Fruit fly (Drosophila melanogaster): ENCODE measurements around the gene crp.

Gene crp

DNA sequence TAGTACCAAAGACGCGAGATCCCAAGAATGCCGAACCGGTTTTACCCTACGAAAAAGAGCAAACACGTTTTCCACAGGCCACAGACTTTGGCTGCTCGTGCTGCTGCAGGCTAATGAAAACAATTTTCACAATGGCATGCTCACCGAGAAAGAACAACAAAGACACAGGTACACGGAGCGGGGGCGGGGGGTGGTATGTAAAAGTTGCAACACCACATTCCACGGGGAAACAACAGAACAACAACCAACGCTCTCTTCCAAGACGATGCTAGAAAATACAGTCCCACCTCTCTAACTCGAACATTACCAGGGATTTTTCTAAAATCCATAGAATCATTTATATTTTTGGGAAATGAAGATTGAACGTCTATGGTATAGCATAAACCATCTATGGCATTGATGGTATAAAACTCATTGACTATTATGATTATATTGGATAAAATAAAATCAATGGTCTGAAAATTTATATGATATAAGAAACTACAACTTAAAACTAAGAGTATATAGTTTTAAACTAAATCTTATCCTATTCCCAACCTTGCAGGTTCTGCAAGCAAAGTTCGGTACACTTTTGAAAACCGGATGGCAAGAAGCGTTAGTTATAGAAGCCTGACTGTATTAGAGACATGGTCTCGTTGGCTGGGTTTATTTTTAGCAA lies 6.0 kb downstream of the crp start (continued):
- TF ChIP-seq Adf1 (GFP tag; IDR thresholded peaks at IDR 0.05) = no peak
- TF ChIP-seq Lpt (GFP tag; optimal IDR thresholded peaks at IDR 0.05) = peak; percentile 89
- no peak for TF ChIP-seq Pdp1 (GFP tag; optimal IDR thresholded peaks at IDR 0.05)
- TF ChIP-seq jing (GFP tag; optimal IDR thresholded peaks at IDR 0.05) = no peak
- TF ChIP-seq amos (GFP tag; IDR thresholded peaks at IDR 0.05; ENCODE audit: partially characterized antibody) = no peak
- TF ChIP-seq ro (GFP tag; IDR thresholded peaks at IDR 0.05) = no peak

DNA sequence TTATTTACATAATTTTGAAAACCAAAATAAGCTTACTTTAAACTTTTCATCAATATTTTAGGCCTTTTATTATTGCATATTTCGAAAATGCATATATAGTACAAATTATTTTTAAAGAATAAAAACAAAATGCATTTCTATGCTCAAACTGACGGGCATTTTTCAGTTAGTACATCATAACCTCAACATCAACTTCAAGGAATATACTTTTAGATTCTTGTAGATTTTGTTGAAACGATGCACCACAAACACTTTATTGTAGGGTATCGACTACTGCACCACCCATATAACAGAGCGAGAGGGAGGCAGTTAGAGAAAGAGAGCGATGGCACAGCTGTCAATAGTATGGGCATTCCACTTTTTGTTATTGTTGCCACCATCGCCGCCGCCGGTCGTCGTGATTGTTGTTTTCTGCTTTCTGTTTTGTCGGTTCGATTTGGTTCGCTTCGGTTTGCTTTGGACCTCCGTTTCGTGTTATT lies 7.7 kb downstream of the crp start:
- TF ChIP-seq HLH3B (GFP tag; IDR thresholded peaks at IDR 0.05) (peak; percentile 83), Hand (GFP tag; optimal IDR thresholded peaks at IDR 0.05) (peak; percentile 59), pros (GFP tag; optimal IDR thresholded peaks at IDR 0.05) (no peak), Hmr (GFP tag; optimal IDR thresholded peaks at IDR 0.05) (peak; percentile 85), pita (GFP tag; optimal IDR thresholded peaks at IDR 0.05) (no peak), CG13424 (tag; optimal IDR thresholded peaks at IDR 0.05) (peak; percentile 95), CG33213 (GFP tag; optimal IDR thresholded peaks at IDR 0.05) (peak; percentile 65), lab (GFP tag; optimal IDR thresholded peaks at IDR 0.05) (peak; percentile 84), Meics (GFP tag; optimal IDR thresholded peaks at IDR 0.05) (peak; percentile 83), CG2712 (tag; optimal IDR thresholded peaks at IDR 0.05) (peak; percentile 96), ems (GFP tag; optimal IDR thresholded peaks at IDR 0.05) (peak; percentile 88), zen2 (GFP tag; IDR thresholded peaks at IDR 0.05; ENCODE audit: partially characterized antibody) (no peak), CG15696 (tag; optimal IDR thresholded peaks at IDR 0.05) (peak; percentile 84), Blimp-1 (GFP tag; optimal IDR thresholded peaks at IDR 0.05) (peak; percentile 91), CG13775 (GFP tag; optimal IDR thresholded peaks at IDR 0.05) (peak; percentile 85), croc (GFP tag; conservative IDR thresholded peaks at IDR 0.05) (peak; percentile 80), Scr (GFP tag; IDR thresholded peaks at IDR 0.05; ENCODE audit: partially characterized antibody) (no peak), Aef1 (GFP tag; IDR thresholded peaks at IDR 0.05) (peak; percentile 56; the same call in 2 of the 3 replicates), CG13624 (GFP tag; optimal IDR thresholded peaks at IDR 0.05) (peak; percentile 67), CG18262 (tag; optimal IDR thresholded peaks at IDR 0.05) (peak; percentile 97), dm (GFP tag; optimal IDR thresholded peaks at IDR 0.05) (peak; percentile 52), CG5180 (GFP tag; optimal IDR thresholded peaks at IDR 0.05) (peak; percentile 84), trh (GFP tag; optimal IDR thresholded peaks at IDR 0.05) (peak; percentile 81), CG12299 (tag; optimal IDR thresholded peaks at IDR 0.05) (peak; percentile 75), Side (GFP tag; optimal IDR thresholded peaks at IDR 0.05) (peak; percentile 83), unpg (GFP tag; optimal IDR thresholded peaks at IDR 0.05) (peak; percentile 94), CG14710 (tag; optimal IDR thresholded peaks at IDR 0.05) (peak; percentile 94), CG30020 (tag; optimal IDR thresholded peaks at IDR 0.05) (peak; percentile 75), CG16779 (GFP tag; IDR thresholded peaks at IDR 0.05) (no peak), al (GFP tag; IDR thresholded peaks at IDR 0.05) (no peak), C15 (GFP tag; IDR thresholded peaks at IDR 0.05) (0 out of 3 replicates have a peak, but pooled peaks have one; percentile 28), Chrac-16 (GFP tag; optimal IDR thresholded peaks at IDR 0.05) (peak; percentile 85), CG6791 (GFP tag; IDR thresholded peaks at IDR 0.05; ENCODE audit: partially characterized antibody) (no peak; the same call in 2 of the 3 replicates), gsb-n (tag; optimal IDR thresholded peaks at IDR 0.05) (peak; percentile 88), CG32772 (GFP tag; IDR thresholded peaks at IDR 0.05) (peak; percentile 71), CG10654 (GFP tag; optimal IDR thresholded peaks at IDR 0.05) (peak; percentile 92), insv (GFP tag; optimal IDR thresholded peaks at IDR 0.05) (peak in 1 of 2 experiments; percentile 53), CG4360 (GFP tag; IDR thresholded peaks at IDR 0.05) (peak; percentile 71), CG10274 (GFP tag; optimal IDR thresholded peaks at IDR 0.05) (peak; percentile 99), tin (GFP tag; optimal IDR thresholded peaks at IDR 0.05) (peak; percentile 91), onecut (GFP tag; IDR thresholded peaks at IDR 0.05) (peak; percentile 62)

Data from whole organism, embryonic.